1 fruit fly cellular context compared by ENCODE assay signal in genomic region chr2L:20787271-20787791, dm6.
A peak's percentile ranks its signal among the peaks of the same experiment; 100 is the strongest.
TF ChIP-seq lines count a peak whose summit lies in the region.

Gene Pomp, plus strand, starts transcription at chr2L:20787656.

TF ChIP-seq in whole organism, embryonic, 481 proteins besides CTCF, POLR2A, EP300 and RAD21 (continued from another document and continues in another):
- TF ChIP-seq otp (GFP tag; IDR thresholded peaks at IDR 0.05; lab: Robert Waterston, UW), result peak; percentile 86
- TF ChIP-seq CG15269 (tag; optimal IDR thresholded peaks at IDR 0.05; lab: Kevin White, UChicago), result peak; percentile 85
- peak; percentile 90 for TF ChIP-seq phol (tag; optimal IDR thresholded peaks at IDR 0.05; lab: Kevin White, UChicago)
- TF ChIP-seq Mrtf (GFP tag; IDR thresholded peaks at IDR 0.05; lab: Robert Waterston, UW), result peak; percentile 69; the same call in 2 of the 3 replicates
- TF ChIP-seq dmrt99B (tag; optimal IDR thresholded peaks at IDR 0.05; lab: Kevin White, UChicago), result peak; percentile 89
- peak; percentile 37 for TF ChIP-seq CG4707 (GFP tag; optimal IDR thresholded peaks at IDR 0.05; lab: Kevin White, UChicago)
- TF ChIP-seq slp2 (GFP tag; optimal IDR thresholded peaks at IDR 0.05; lab: Kevin White, UChicago), result peak; percentile 12
- TF ChIP-seq HLH54F (GFP tag; optimal IDR thresholded peaks at IDR 0.05; lab: Kevin White, UChicago), result peak; percentile 62
- TF ChIP-seq dan (GFP tag; IDR thresholded peaks at IDR 0.05; lab: Robert Waterston, UW), result no peak
- TF ChIP-seq CG7963 (GFP tag; IDR thresholded peaks at IDR 0.05; lab: Robert Waterston, UW; ENCODE audit: partially characterized antibody), result peak; percentile 27; the same call in 1 of the 3 replicates
- peak; percentile 87 for TF ChIP-seq HHEX (GFP tag; optimal IDR thresholded peaks at IDR 0.05; lab: Kevin White, UChicago)
- no peak for TF ChIP-seq btn (GFP tag; optimal IDR thresholded peaks at IDR 0.05; lab: Kevin White, UChicago)
- TF ChIP-seq CG4424 (GFP tag; optimal IDR thresholded peaks at IDR 0.05; lab: Kevin White, UChicago), result peak; percentile 84
- peak; percentile 30 for TF ChIP-seq grn (GFP tag; optimal IDR thresholded peaks at IDR 0.05; lab: Kevin White, UChicago)
- TF ChIP-seq CG17359 (tag; optimal IDR thresholded peaks at IDR 0.05; lab: Kevin White, UChicago), result peak; percentile 91
- peak; percentile 40 for TF ChIP-seq ash1 (GFP tag; optimal IDR thresholded peaks at IDR 0.05; lab: Kevin White, UChicago)
- peak; percentile 85 for TF ChIP-seq CG1233 (GFP tag; optimal IDR thresholded peaks at IDR 0.05; lab: Kevin White, UChicago)
- no peak for TF ChIP-seq Hmx (GFP tag; optimal IDR thresholded peaks at IDR 0.05; lab: Kevin White, UChicago)
- TF ChIP-seq CG4282 (GFP tag; optimal IDR thresholded peaks at IDR 0.05; lab: Kevin White, UChicago), result no peak
- no peak for TF ChIP-seq hkb (optimal IDR thresholded peaks at IDR 0.05; lab: Kevin White, UChicago)
- TF ChIP-seq hkb (GFP tag; IDR thresholded peaks at IDR 0.05; lab: Robert Waterston, UW), result peak; percentile 88
- peak; percentile 63 for TF ChIP-seq CG8290 (GFP tag; optimal IDR thresholded peaks at IDR 0.05; lab: Kevin White, UChicago)
- peak in 1 of 2 experiments; percentile 83 for TF ChIP-seq CG8290 (tag; optimal IDR thresholded peaks at IDR 0.05; lab: Kevin White, UChicago)
- peak; percentile 59; the same call in 2 of the 3 replicates for TF ChIP-seq croc (GFP tag; conservative IDR thresholded peaks at IDR 0.05; lab: Robert Waterston, UW)
- peak; percentile 57 for TF ChIP-seq HmgD (GFP tag; optimal IDR thresholded peaks at IDR 0.05; lab: Kevin White, UChicago)
- peak; percentile 61 for TF ChIP-seq Oaz (GFP tag; IDR thresholded peaks at IDR 0.05; lab: Robert Waterston, UW)
- peak; percentile 90 for TF ChIP-seq Med (GFP tag; lab: Kevin White, UChicago)
- no peak for TF ChIP-seq Poxn (GFP tag; IDR thresholded peaks at IDR 0.05; lab: Robert Waterston, UW)
- TF ChIP-seq Atf-2 (GFP tag; optimal IDR thresholded peaks at IDR 0.05; lab: Kevin White, UChicago), result peak; percentile 38
- peak; percentile 60 for TF ChIP-seq exex (tag; optimal IDR thresholded peaks at IDR 0.05; lab: Kevin White, UChicago)
- peak; percentile 85 for TF ChIP-seq ken (GFP tag; IDR thresholded peaks at IDR 0.05; lab: Robert Waterston, UW)
- peak; percentile 86 for TF ChIP-seq gcm (GFP tag; optimal IDR thresholded peaks at IDR 0.05; lab: Kevin White, UChicago)
- peak; percentile 62 for TF ChIP-seq schlank (tag; optimal IDR thresholded peaks at IDR 0.05; lab: Kevin White, UChicago)
- TF ChIP-seq CG14860 (GFP tag; IDR thresholded peaks at IDR 0.05; lab: Robert Waterston, UW; ENCODE audit: partially characterized antibody), result no peak
- peak; percentile 70 for TF ChIP-seq CG13775 (GFP tag; optimal IDR thresholded peaks at IDR 0.05; lab: Kevin White, UChicago)
- peak; percentile 89 for TF ChIP-seq CG11247 (GFP tag; IDR thresholded peaks at IDR 0.05; lab: Robert Waterston, UW)
- TF ChIP-seq chn (GFP tag; optimal IDR thresholded peaks at IDR 0.05; lab: Kevin White, UChicago), result peak; percentile 70
- peak; percentile 97 for TF ChIP-seq CG10274 (GFP tag; optimal IDR thresholded peaks at IDR 0.05; lab: Kevin White, UChicago)
- peak; percentile 84 for TF ChIP-seq Blimp-1 (GFP tag; optimal IDR thresholded peaks at IDR 0.05; lab: Kevin White, UChicago)
- peak; percentile 64 for TF ChIP-seq gt (GFP tag; IDR thresholded peaks at IDR 0.05; lab: Robert Waterston, UW)
- TF ChIP-seq Six4 (GFP tag; optimal IDR thresholded peaks at IDR 0.05; lab: Kevin White, UChicago), result peak; percentile 80
- TF ChIP-seq CG11504 (tag; optimal IDR thresholded peaks at IDR 0.05; lab: Kevin White, UChicago), result peak; percentile 88
- peak; percentile 57 for TF ChIP-seq CG3995 (GFP tag; optimal IDR thresholded peaks at IDR 0.05; lab: Kevin White, UChicago)
- peak; percentile 61 for TF ChIP-seq Nf-YB (GFP tag; optimal IDR thresholded peaks at IDR 0.05; lab: Kevin White, UChicago)
- TF ChIP-seq scrt (GFP tag; optimal IDR thresholded peaks at IDR 0.05; lab: Kevin White, UChicago), result peak; percentile 73
- no peak for TF ChIP-seq CG11398 (GFP tag; optimal IDR thresholded peaks at IDR 0.05; lab: Kevin White, UChicago)
- peak; percentile 78 for TF ChIP-seq CG4820 (GFP tag; optimal IDR thresholded peaks at IDR 0.05; lab: Kevin White, UChicago)
- peak; percentile 83 for TF ChIP-seq CG10366 (GFP tag; IDR thresholded peaks at IDR 0.05; lab: Robert Waterston, UW)
- TF ChIP-seq hth (optimal IDR thresholded peaks at IDR 0.05; lab: Kevin White, UChicago), result no peak
- peak; percentile 70 for TF ChIP-seq unc-4 (GFP tag; IDR thresholded peaks at IDR 0.05; lab: Robert Waterston, UW; ENCODE audit: partially characterized antibody)
- TF ChIP-seq Max (GFP tag; optimal IDR thresholded peaks at IDR 0.05; lab: Kevin White, UChicago), result peak; percentile 83
- TF ChIP-seq Vsx1 (GFP tag; optimal IDR thresholded peaks at IDR 0.05; lab: Kevin White, UChicago), result peak; percentile 81
- peak; percentile 53; the same call in 1 of the 2 replicates for TF ChIP-seq CG32767 (GFP tag; IDR thresholded peaks at IDR 0.05; lab: Robert Waterston, UW)
- TF ChIP-seq Nf-YC (tag; optimal IDR thresholded peaks at IDR 0.05; lab: Kevin White, UChicago), result peak; percentile 53
- peak; percentile 72 for TF ChIP-seq CG16779 (GFP tag; IDR thresholded peaks at IDR 0.05; lab: Robert Waterston, UW)
- peak; percentile 90 for TF ChIP-seq tgo (GFP tag; IDR thresholded peaks at IDR 0.05; lab: Robert Waterston, UW)
- peak; percentile 20 for TF ChIP-seq shn (GFP tag; optimal IDR thresholded peaks at IDR 0.05; lab: Kevin White, UChicago)
- peak; percentile 76 for TF ChIP-seq oc (tag; optimal IDR thresholded peaks at IDR 0.05; lab: Kevin White, UChicago)
- TF ChIP-seq emc (GFP tag; optimal IDR thresholded peaks at IDR 0.05; lab: Kevin White, UChicago), result peak; percentile 19
- TF ChIP-seq sima (GFP tag; optimal IDR thresholded peaks at IDR 0.05; lab: Kevin White, UChicago), result no peak
- TF ChIP-seq CG6813 (GFP tag; optimal IDR thresholded peaks at IDR 0.05; lab: Kevin White, UChicago), result peak; percentile 80
- TF ChIP-seq fu2 (GFP tag; optimal IDR thresholded peaks at IDR 0.05; lab: Kevin White, UChicago), result peak; percentile 42
- peak; percentile 78 for TF ChIP-seq Rx (GFP tag; IDR thresholded peaks at IDR 0.05; lab: Robert Waterston, UW)
- peak; percentile 78 for TF ChIP-seq bbx (GFP tag; IDR thresholded peaks at IDR 0.05; lab: Robert Waterston, UW; ENCODE audit: partially characterized antibody)
- no peak for TF ChIP-seq h (optimal IDR thresholded peaks at IDR 0.05; lab: Kevin White, UChicago)
- TF ChIP-seq NK7.1 (GFP tag; optimal IDR thresholded peaks at IDR 0.05; lab: Kevin White, UChicago), result no peak
- TF ChIP-seq maf-S (GFP tag; optimal IDR thresholded peaks at IDR 0.05; lab: Kevin White, UChicago), result peak; percentile 62
- peak; percentile 91 for TF ChIP-seq E2f1 (GFP tag; IDR thresholded peaks at IDR 0.05; lab: Robert Waterston, UW)
- peak; percentile 83 for TF ChIP-seq CG3281 (GFP tag; optimal IDR thresholded peaks at IDR 0.05; lab: Kevin White, UChicago)
- peak; percentile 56 for TF ChIP-seq CG9437 (GFP tag; optimal IDR thresholded peaks at IDR 0.05; lab: Kevin White, UChicago)
- TF ChIP-seq CG13287 (GFP tag; IDR thresholded peaks at IDR 0.05; lab: Robert Waterston, UW; ENCODE audit: partially characterized antibody), result peak; percentile 81
- peak; percentile 84 for TF ChIP-seq CG10979 (tag; optimal IDR thresholded peaks at IDR 0.05; lab: Kevin White, UChicago)
- peak; percentile 34 for TF ChIP-seq jumu (GFP tag; optimal IDR thresholded peaks at IDR 0.05; lab: Kevin White, UChicago)
- peak; percentile 95 for TF ChIP-seq pita (GFP tag; optimal IDR thresholded peaks at IDR 0.05; lab: Kevin White, UChicago)
- TF ChIP-seq lmd (GFP tag; IDR thresholded peaks at IDR 0.05; lab: Robert Waterston, UW), result peak; percentile 90
- TF ChIP-seq Spps (tag; optimal IDR thresholded peaks at IDR 0.05; lab: Kevin White, UChicago), result peak; percentile 73
- peak; percentile 89 for TF ChIP-seq CG17328 (GFP tag; IDR thresholded peaks at IDR 0.05; lab: Robert Waterston, UW)
- TF ChIP-seq CG18599 (GFP tag; optimal IDR thresholded peaks at IDR 0.05; lab: Kevin White, UChicago), result peak; percentile 92
- no peak for TF ChIP-seq Sin3A (optimal IDR thresholded peaks at IDR 0.05; lab: Kevin White, UChicago)
- TF ChIP-seq Doc3 (GFP tag; IDR thresholded peaks at IDR 0.05; lab: Robert Waterston, UW; ENCODE audit: partially characterized antibody), result no peak
- TF ChIP-seq knrl (GFP tag; IDR thresholded peaks at IDR 0.05; lab: Robert Waterston, UW; ENCODE audit: partially characterized antibody), result peak; percentile 64; the same call in 2 of the 3 replicates
- TF ChIP-seq br (optimal IDR thresholded peaks at IDR 0.05; lab: Kevin White, UChicago), result no peak
- no peak for TF ChIP-seq ac (GFP tag; optimal IDR thresholded peaks at IDR 0.05; lab: Kevin White, UChicago)
- TF ChIP-seq HLHmδ (GFP tag; optimal IDR thresholded peaks at IDR 0.05; lab: Kevin White, UChicago), result no peak
- TF ChIP-seq trem (tag; optimal IDR thresholded peaks at IDR 0.05; lab: Kevin White, UChicago), result peak; percentile 93
- peak; percentile 79 for TF ChIP-seq caup (GFP tag; optimal IDR thresholded peaks at IDR 0.05; lab: Kevin White, UChicago; ENCODE audit: severe bottlenecking)
- peak; percentile 78 for TF ChIP-seq CG18619 (GFP tag; optimal IDR thresholded peaks at IDR 0.05; lab: Kevin White, UChicago)
- TF ChIP-seq Sry-δ (GFP tag; optimal IDR thresholded peaks at IDR 0.05; lab: Kevin White, UChicago), result peak; percentile 93
- TF ChIP-seq CG11723 (GFP tag; optimal IDR thresholded peaks at IDR 0.05; lab: Kevin White, UChicago), result peak; percentile 44
- peak; percentile 77 for TF ChIP-seq CoRest (tag; optimal IDR thresholded peaks at IDR 0.05; lab: Kevin White, UChicago)
- peak; percentile 67 for TF ChIP-seq CG4360 (GFP tag; IDR thresholded peaks at IDR 0.05; lab: Robert Waterston, UW)
- TF ChIP-seq CG18262 (tag; optimal IDR thresholded peaks at IDR 0.05; lab: Kevin White, UChicago), result peak; percentile 90
- peak; percentile 76 for TF ChIP-seq CG32772 (GFP tag; IDR thresholded peaks at IDR 0.05; lab: Robert Waterston, UW)
- peak; percentile 55 for TF ChIP-seq CG42726 (GFP tag; IDR thresholded peaks at IDR 0.05; lab: Robert Waterston, UW; ENCODE audit: partially characterized antibody)
- TF ChIP-seq Ravus (GFP tag; IDR thresholded peaks at IDR 0.05; lab: Robert Waterston, UW), result peak; percentile 31
- TF ChIP-seq HLH3B (GFP tag; IDR thresholded peaks at IDR 0.05; lab: Robert Waterston, UW), result peak; percentile 85
- TF ChIP-seq ftz-f1 (GFP tag; optimal IDR thresholded peaks at IDR 0.05; lab: Kevin White, UChicago), result peak; percentile 57
- peak; percentile 67; the same call in 1 of the 3 replicates for TF ChIP-seq Optix (GFP tag; IDR thresholded peaks at IDR 0.05; lab: Robert Waterston, UW)
- peak; percentile 96 for TF ChIP-seq Lhr (GFP tag; optimal IDR thresholded peaks at IDR 0.05; lab: Kevin White, UChicago)
- TF ChIP-seq cg (GFP tag; optimal IDR thresholded peaks at IDR 0.05; lab: Kevin White, UChicago), result no peak
- peak; percentile 86 for TF ChIP-seq CG14014 (GFP tag; IDR thresholded peaks at IDR 0.05; lab: Robert Waterston, UW)
- TF ChIP-seq fd102C (GFP tag; optimal IDR thresholded peaks at IDR 0.05; lab: Kevin White, UChicago), result no peak
- TF ChIP-seq Aef1 (GFP tag; IDR thresholded peaks at IDR 0.05; lab: Robert Waterston, UW), result peak; percentile 81
- TF ChIP-seq nerfin-2 (GFP tag; IDR thresholded peaks at IDR 0.05; lab: Robert Waterston, UW; ENCODE audit: partially characterized antibody), result 0 out of 2 replicates have a peak, but pooled peaks have one; percentile 35
- no peak for TF ChIP-seq CG15479 (GFP tag; optimal IDR thresholded peaks at IDR 0.05; lab: Kevin White, UChicago)
- peak; percentile 51 for TF ChIP-seq CG9609 (GFP tag; optimal IDR thresholded peaks at IDR 0.05; lab: Kevin White, UChicago)
- TF ChIP-seq seq (GFP tag; IDR thresholded peaks at IDR 0.05; lab: Robert Waterston, UW), result peak; percentile 74
- TF ChIP-seq nerfin-1 (tag; optimal IDR thresholded peaks at IDR 0.05; lab: Kevin White, UChicago), result peak; percentile 58
- peak; percentile 60 for TF ChIP-seq CG4617 (GFP tag; optimal IDR thresholded peaks at IDR 0.05; lab: Kevin White, UChicago; ENCODE audit: borderline replicate concordance)
- peak; percentile 80 for TF ChIP-seq CG7556 (GFP tag; optimal IDR thresholded peaks at IDR 0.05; lab: Kevin White, UChicago)
- peak; percentile 91 for TF ChIP-seq ind (GFP tag; optimal IDR thresholded peaks at IDR 0.05; lab: Kevin White, UChicago)
- peak; percentile 80 for TF ChIP-seq gsb-n (tag; optimal IDR thresholded peaks at IDR 0.05; lab: Kevin White, UChicago)
- TF ChIP-seq CG4328 (GFP tag; optimal IDR thresholded peaks at IDR 0.05; lab: Kevin White, UChicago), result peak; percentile 6
- TF ChIP-seq CG13296 (GFP tag; optimal IDR thresholded peaks at IDR 0.05; lab: Kevin White, UChicago), result peak; percentile 80
- TF ChIP-seq CkIIα-i1 (GFP tag; IDR thresholded peaks at IDR 0.05; lab: Robert Waterston, UW), result 0 out of 2 replicates have a peak, but pooled peaks have one; percentile 41
- peak; percentile 82 for TF ChIP-seq Dek (tag; optimal IDR thresholded peaks at IDR 0.05; lab: Kevin White, UChicago)
- TF ChIP-seq Mad (GFP tag; optimal IDR thresholded peaks at IDR 0.05; lab: Kevin White, UChicago), result peak; percentile 52
- TF ChIP-seq dysf (GFP tag; IDR thresholded peaks at IDR 0.05; lab: Robert Waterston, UW), result peak; percentile 94
- peak; percentile 77 for TF ChIP-seq Hsf (GFP tag; optimal IDR thresholded peaks at IDR 0.05; lab: Kevin White, UChicago)
- TF ChIP-seq HLH4C (GFP tag; IDR thresholded peaks at IDR 0.05; lab: Robert Waterston, UW; ENCODE audit: partially characterized antibody), result peak; percentile 76
- peak; percentile 33 for TF ChIP-seq pho (GFP tag; optimal IDR thresholded peaks at IDR 0.05; lab: Kevin White, UChicago)
- TF ChIP-seq Ets65A (GFP tag; lab: Kevin White, UChicago), result peak; percentile 95
- TF ChIP-seq tll (GFP tag; optimal IDR thresholded peaks at IDR 0.05; lab: Kevin White, UChicago), result no peak
- TF ChIP-seq hb (GFP tag; IDR thresholded peaks at IDR 0.05; lab: Robert Waterston, UW; ENCODE audit: partially characterized antibody), result peak; percentile 63; the same call in 2 of the 3 replicates
- peak; percentile 97 for TF ChIP-seq CG16863 (GFP tag; optimal IDR thresholded peaks at IDR 0.05; lab: Kevin White, UChicago)
- peak; percentile 64 to 87 for TF ChIP-seq Hr51 (GFP tag; optimal IDR thresholded peaks at IDR 0.05; lab: Kevin White, UChicago)
- peak; percentile 90 for TF ChIP-seq slbo (GFP tag; IDR thresholded peaks at IDR 0.05; lab: Robert Waterston, UW)
- peak; percentile 86 for TF ChIP-seq Fer1 (GFP tag; optimal IDR thresholded peaks at IDR 0.05; lab: Kevin White, UChicago)
- no peak for TF ChIP-seq Sry-β (GFP tag; optimal IDR thresholded peaks at IDR 0.05; lab: Kevin White, UChicago)
